Fruit fly (Drosophila melanogaster): ENCODE results near the gene Usp2.

The Usp2 gene

DNA sequence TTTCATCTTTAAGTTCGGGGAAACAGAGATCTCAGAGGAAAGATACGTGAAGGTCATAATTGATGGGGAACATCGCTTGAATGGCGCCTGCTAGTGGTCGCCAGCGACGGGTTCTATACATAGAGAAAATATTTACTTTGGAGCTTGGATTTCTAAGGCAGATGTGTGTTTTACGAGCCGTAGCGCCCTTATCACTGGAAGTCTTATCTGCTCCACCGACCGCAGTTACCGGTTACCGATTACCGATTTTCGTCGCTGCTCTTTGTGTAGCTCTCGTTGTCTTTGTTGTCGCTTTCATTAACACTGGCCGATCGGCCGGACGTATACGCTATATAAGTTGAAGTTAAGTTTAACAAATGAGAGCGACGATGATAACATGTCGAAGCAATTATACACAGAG lies 35.0 kb downstream of the Usp2 start:
- TF ChIP-seq psq (optimal IDR thresholded peaks at IDR 0.05) (no peak), CG8478 (optimal IDR thresholded peaks at IDR 0.05) (no peak), EcR (GFP tag; optimal IDR thresholded peaks at IDR 0.05) (no peak), Dll (optimal IDR thresholded peaks at IDR 0.05) (no peak), usp (GFP tag; optimal IDR thresholded peaks at IDR 0.05) (no peak), pan (optimal IDR thresholded peaks at IDR 0.05) (no peak)

dm6 chrX:22491028-22491769 lies 35.6 kb downstream of the Usp2 start:
- no peak for TF ChIP-seq Dll (optimal IDR thresholded peaks at IDR 0.05)
- no peak for TF ChIP-seq psq (optimal IDR thresholded peaks at IDR 0.05)
- no peak for TF ChIP-seq CG8478 (optimal IDR thresholded peaks at IDR 0.05)
- TF ChIP-seq EcR (GFP tag; optimal IDR thresholded peaks at IDR 0.05), result no peak
- no peak for TF ChIP-seq usp (GFP tag; optimal IDR thresholded peaks at IDR 0.05)
- no peak for TF ChIP-seq pan (optimal IDR thresholded peaks at IDR 0.05)

DNA sequence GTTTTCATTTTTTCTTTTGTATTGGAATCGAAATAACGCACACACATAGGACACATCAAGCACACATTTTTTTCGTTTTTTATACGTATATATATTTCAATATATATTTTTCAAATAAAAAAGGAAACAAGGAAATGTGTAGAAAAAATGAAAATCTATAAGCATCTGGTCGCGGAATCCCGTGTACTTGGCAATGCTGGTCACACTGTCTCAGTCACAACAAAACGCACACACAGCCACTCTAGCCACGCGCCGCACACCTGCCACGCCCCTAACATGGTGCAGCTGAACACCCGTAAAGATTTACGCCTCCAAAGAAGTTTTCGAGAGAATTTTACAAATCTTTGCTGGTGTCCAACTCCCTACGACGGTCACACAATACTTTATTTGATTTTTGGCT lies 44.0 kb downstream of the Usp2 start:
- no peak for TF ChIP-seq usp (GFP tag; optimal IDR thresholded peaks at IDR 0.05)
- TF ChIP-seq psq (optimal IDR thresholded peaks at IDR 0.05), result no peak
- TF ChIP-seq Dll (optimal IDR thresholded peaks at IDR 0.05), result no peak
- TF ChIP-seq pan (optimal IDR thresholded peaks at IDR 0.05), result no peak
- TF ChIP-seq CG8478 (optimal IDR thresholded peaks at IDR 0.05), result no peak
- TF ChIP-seq EcR (GFP tag; optimal IDR thresholded peaks at IDR 0.05), result no peak

DNA sequence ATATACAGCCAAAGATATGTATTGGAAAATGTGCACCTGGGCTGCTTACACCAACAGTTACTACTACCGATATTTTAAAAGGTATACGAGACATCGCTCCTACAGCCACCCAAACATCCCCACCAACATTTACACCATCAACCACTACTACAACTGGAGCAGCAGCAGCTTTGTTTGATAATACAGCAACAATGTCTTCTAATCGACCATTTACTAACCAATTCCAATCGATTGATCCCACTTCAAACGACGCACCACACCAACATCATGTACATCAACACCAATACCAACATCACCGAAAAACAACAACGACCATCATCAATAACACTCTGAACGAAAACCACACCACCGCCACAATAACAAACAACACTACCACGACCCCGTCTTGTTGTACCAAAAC lies 46.6 kb downstream of the Usp2 start:
- TF ChIP-seq CG8478 (optimal IDR thresholded peaks at IDR 0.05) (no peak), Dll (optimal IDR thresholded peaks at IDR 0.05) (no peak), usp (GFP tag; optimal IDR thresholded peaks at IDR 0.05) (no peak), EcR (GFP tag; optimal IDR thresholded peaks at IDR 0.05) (no peak), psq (optimal IDR thresholded peaks at IDR 0.05) (no peak), pan (optimal IDR thresholded peaks at IDR 0.05) (no peak)

DNA sequence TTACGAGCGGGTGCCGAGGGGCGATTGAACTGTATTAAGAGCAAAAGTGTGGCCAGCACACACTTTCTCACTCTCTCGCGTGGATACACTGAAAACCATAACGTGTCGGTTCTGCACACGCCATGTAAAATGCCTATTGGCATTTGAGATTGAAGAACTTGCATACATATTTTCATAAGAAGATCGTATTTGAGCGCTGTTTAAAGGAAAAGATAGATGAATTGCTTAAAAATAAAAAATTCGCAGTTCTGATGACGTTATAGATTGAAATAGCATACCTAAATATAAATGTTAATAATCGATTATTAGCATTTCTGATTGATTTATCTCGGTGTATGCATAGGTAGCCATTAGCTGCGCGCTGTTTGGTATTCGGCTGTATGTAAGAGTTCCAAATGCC lies 53.5 kb downstream of the Usp2 start:
- TF ChIP-seq CG8478 (optimal IDR thresholded peaks at IDR 0.05) (no peak), Dll (optimal IDR thresholded peaks at IDR 0.05) (no peak), psq (optimal IDR thresholded peaks at IDR 0.05) (no peak), pan (optimal IDR thresholded peaks at IDR 0.05) (no peak), EcR (GFP tag; optimal IDR thresholded peaks at IDR 0.05) (no peak), usp (GFP tag; optimal IDR thresholded peaks at IDR 0.05) (no peak)

dm6 chrX:22510776-22511175 lies 55.2 kb downstream of the Usp2 start:
- TF ChIP-seq EcR (GFP tag; optimal IDR thresholded peaks at IDR 0.05) (no peak), usp (GFP tag; optimal IDR thresholded peaks at IDR 0.05) (no peak), Dll (optimal IDR thresholded peaks at IDR 0.05) (no peak), psq (optimal IDR thresholded peaks at IDR 0.05) (no peak), CG8478 (optimal IDR thresholded peaks at IDR 0.05) (no peak), pan (optimal IDR thresholded peaks at IDR 0.05) (no peak)

dm6 chrX:22512071-22512470 lies 56.5 kb downstream of the Usp2 start:
- TF ChIP-seq usp (GFP tag; optimal IDR thresholded peaks at IDR 0.05) (no peak), psq (optimal IDR thresholded peaks at IDR 0.05) (no peak), Dll (optimal IDR thresholded peaks at IDR 0.05) (no peak), EcR (GFP tag; optimal IDR thresholded peaks at IDR 0.05) (no peak), CG8478 (optimal IDR thresholded peaks at IDR 0.05) (no peak), pan (optimal IDR thresholded peaks at IDR 0.05) (no peak)

- no peak for TF ChIP-seq usp (GFP tag; optimal IDR thresholded peaks at IDR 0.05)
- TF ChIP-seq CG8478 (optimal IDR thresholded peaks at IDR 0.05), result no peak
- TF ChIP-seq pan (optimal IDR thresholded peaks at IDR 0.05), result no peak
Observed at dm6 chrX:22514948-22515347, 59.3 kb downstream of the Usp2 start, which contains the start of gene CG17600. Gene CG17600 (plus strand): TSS chrX:22515197.
